Fruit fly (Drosophila melanogaster): Measurements from ENCODE around the gene Lkb1.

The Lkb1 gene

DNA sequence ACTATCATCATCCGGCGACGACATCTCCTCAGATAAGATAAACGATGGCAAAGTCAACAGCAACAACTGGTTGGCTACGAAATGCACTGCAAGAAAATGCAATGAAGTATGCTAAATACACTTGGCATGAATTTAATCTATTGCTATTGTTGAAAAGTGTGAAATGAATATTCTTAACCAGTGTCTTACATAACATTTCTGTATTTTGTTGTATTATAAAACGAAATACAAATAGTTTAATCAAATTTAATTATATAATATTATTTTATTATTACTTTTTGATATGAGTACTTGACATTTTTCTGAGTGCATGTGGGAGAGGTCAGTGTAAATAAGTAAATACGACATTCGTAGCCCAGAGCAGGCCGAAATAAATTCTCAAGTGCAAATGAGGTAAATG, 37.2 kb downstream of the Lkb1 start (continued):
- peak; percentile 43 for TF ChIP-seq CG17385 (GFP tag; optimal IDR thresholded peaks at IDR 0.05)
- TF ChIP-seq sug (tag; optimal IDR thresholded peaks at IDR 0.05): no peak
- peak; percentile 55 for TF ChIP-seq D19A (tag; optimal IDR thresholded peaks at IDR 0.05)
- TF ChIP-seq CG10654 (GFP tag; optimal IDR thresholded peaks at IDR 0.05): peak; percentile 24
- TF ChIP-seq CG10267 (tag; optimal IDR thresholded peaks at IDR 0.05): peak; percentile 48
- peak; percentile 28 for TF ChIP-seq CG15269 (tag; optimal IDR thresholded peaks at IDR 0.05)
- no peak for TF ChIP-seq chm (GFP tag; IDR thresholded peaks at IDR 0.05)
- no peak for TF ChIP-seq CG5245 (GFP tag; optimal IDR thresholded peaks at IDR 0.05)
- TF ChIP-seq CG30431 (GFP tag; optimal IDR thresholded peaks at IDR 0.05): peak; percentile 17
- peak; percentile 50 for TF ChIP-seq nmo (GFP tag; optimal IDR thresholded peaks at IDR 0.05)
- TF ChIP-seq esg (GFP tag; conservative IDR thresholded peaks at IDR 0.05): no peak
- no peak for TF ChIP-seq CG32772 (GFP tag; IDR thresholded peaks at IDR 0.05)
- TF ChIP-seq CoRest (tag; optimal IDR thresholded peaks at IDR 0.05): peak; percentile 64
- TF ChIP-seq bab2 (GFP tag; optimal IDR thresholded peaks at IDR 0.05): no peak
- TF ChIP-seq CG2202 (tag; optimal IDR thresholded peaks at IDR 0.05): no peak
- TF ChIP-seq ttk (GFP tag; IDR thresholded peaks at IDR 0.05): no peak
- peak; percentile 3 for TF ChIP-seq scrt (GFP tag; optimal IDR thresholded peaks at IDR 0.05)
- TF ChIP-seq CG31441 (GFP tag; IDR thresholded peaks at IDR 0.05): peak; percentile 50; the same call in 1 of the 2 replicates
- TF ChIP-seq sc (optimal IDR thresholded peaks at IDR 0.05): no peak
- peak; percentile 28 for TF ChIP-seq sc (GFP tag; optimal IDR thresholded peaks at IDR 0.05)
- peak; percentile 3 for TF ChIP-seq Six4 (GFP tag; optimal IDR thresholded peaks at IDR 0.05)
- peak; percentile 63 for TF ChIP-seq CG14710 (tag; optimal IDR thresholded peaks at IDR 0.05)
- TF ChIP-seq gfzf (GFP tag; optimal IDR thresholded peaks at IDR 0.05): no peak
- TF ChIP-seq CG2875 (GFP tag; optimal IDR thresholded peaks at IDR 0.05): no peak
- TF ChIP-seq CG5180 (GFP tag; optimal IDR thresholded peaks at IDR 0.05): peak; percentile 16
- TF ChIP-seq CG7556 (GFP tag; optimal IDR thresholded peaks at IDR 0.05): peak; percentile 45
- TF ChIP-seq ATbp (GFP tag; optimal IDR thresholded peaks at IDR 0.05): peak; percentile 48
- TF ChIP-seq CG12299 (tag; optimal IDR thresholded peaks at IDR 0.05): no peak
- peak; percentile 41 for TF ChIP-seq fd96Cb (tag; optimal IDR thresholded peaks at IDR 0.05)
- TF ChIP-seq CG1602 (GFP tag; optimal IDR thresholded peaks at IDR 0.05): peak; percentile 27
- TF ChIP-seq unpg (GFP tag; optimal IDR thresholded peaks at IDR 0.05): peak; percentile 53
- peak; percentile 8 for TF ChIP-seq CG12659 (GFP tag; optimal IDR thresholded peaks at IDR 0.05)
- peak; percentile 16 for TF ChIP-seq lab (GFP tag; optimal IDR thresholded peaks at IDR 0.05)
- TF ChIP-seq Ets65A (GFP tag): no peak
- TF ChIP-seq CG8924 (tag; optimal IDR thresholded peaks at IDR 0.05): peak; percentile 42
- peak; percentile 7 for TF ChIP-seq CG13296 (GFP tag; optimal IDR thresholded peaks at IDR 0.05)
- no peak for TF ChIP-seq CG14014 (GFP tag; IDR thresholded peaks at IDR 0.05)
- peak; percentile 50; the same call in 2 of the 3 replicates for TF ChIP-seq CG17361 (GFP tag; IDR thresholded peaks at IDR 0.05)
- peak; percentile 42 for TF ChIP-seq CG8388 (GFP tag; optimal IDR thresholded peaks at IDR 0.05)
- no peak for TF ChIP-seq CG31224 (GFP tag; IDR thresholded peaks at IDR 0.05)
- TF ChIP-seq Drgx (GFP tag; IDR thresholded peaks at IDR 0.05): peak; percentile 66
- peak; percentile 15 for TF ChIP-seq az2 (GFP tag; optimal IDR thresholded peaks at IDR 0.05)
- TF ChIP-seq CG13775 (GFP tag; optimal IDR thresholded peaks at IDR 0.05): peak; percentile 20
- peak; percentile 49 for TF ChIP-seq Ssrp (tag; optimal IDR thresholded peaks at IDR 0.05)
- TF ChIP-seq zen (tag; optimal IDR thresholded peaks at IDR 0.05): peak; percentile 46
- TF ChIP-seq Xrp1 (GFP tag; IDR thresholded peaks at IDR 0.05): peak; percentile 58
- peak; percentile 41; the same call in 1 of the 2 replicates for TF ChIP-seq CG4404 (GFP tag; IDR thresholded peaks at IDR 0.05)
- TF ChIP-seq HHEX (GFP tag; optimal IDR thresholded peaks at IDR 0.05): peak; percentile 14
- TF ChIP-seq CG17612 (GFP tag; IDR thresholded peaks at IDR 0.05): no peak
- TF ChIP-seq btn (GFP tag; optimal IDR thresholded peaks at IDR 0.05): no peak
- TF ChIP-seq trem (tag; optimal IDR thresholded peaks at IDR 0.05): peak; percentile 58

Data from whole organism, embryonic.